Worm (Caenorhabditis elegans): Measurements from ENCODE around the gene slc-36.5.

- TF ChIP-seq him-1 (tag; optimal IDR thresholded peaks at IDR 0.05) = no peak
- no peak for TF ChIP-seq W03F9.2 (tag; optimal IDR thresholded peaks at IDR 0.05)
Measured at ce11 chrII:6835972-6836595, 40.8 kb downstream of the slc-36.5 start.

All from whole organism, L4/young adult.